Worm (Caenorhabditis elegans) whole organism, L4 larva: ENCODE results near the gene C35A5.8.

Source experiments
- D1046.2 ChIP-seq: fragments of 200-800 bp; sonication (Bioruptor generic); IDR thresholded peaks from 2 replicates; pipeline ENCODE4 v1.3.6; 2022; ENCODE audit warnings: missing genetic modification characterization, missing compliant biosample characterization
- F10B5.3 ChIP-seq: sonication (generic microtip); optimal IDR thresholded peaks from 2 replicates; lab custom pipeline; 2016; ENCODE audit warnings: mild to moderate bottlenecking, missing genetic modification characterization, missing compliant biosample characterization
- F37D6.2 ChIP-seq: sonication (generic microtip); optimal IDR thresholded peaks from 2 replicates; lab custom pipeline; 2016; ENCODE audit warnings: mild to moderate bottlenecking, missing genetic modification characterization, missing compliant biosample characterization
- R02D3.7 ChIP-seq: fragments of 150-350 bp; sonication (generic microtip); optimal IDR thresholded peaks from 3 replicates; lab custom pipeline; 2014; ENCODE audit warnings: missing biosample characterization, missing genetic modification characterization
- T26A8.4 ChIP-seq: fragments of 200-800 bp; sonication (Bioruptor generic); IDR thresholded peaks from 2 replicates; pipeline ENCODE4 v1.3.6; 2022; ENCODE audit warnings: missing genetic modification characterization, missing compliant biosample characterization
- Y48G9A.11 ChIP-seq: fragments of 200-800 bp; sonication (Bioruptor generic); IDR thresholded peaks from 2 replicates; pipeline ENCODE4 v1.3.6; 2022; ENCODE audit warnings: missing genetic modification reagents, missing genetic modification characterization, missing compliant biosample characterization
- Y5F2A.4 ChIP-seq: fragments of 200-800 bp; sonication (Bioruptor generic); optimal IDR thresholded peaks from 2 replicates; lab custom pipeline; 2018; ENCODE audit warnings: mild to moderate bottlenecking, missing genetic modification characterization, missing compliant biosample characterization
- ZK546.5 ChIP-seq, 2 experiments: sonication (generic microtip); optimal IDR thresholded peaks; 2 replicates each; lab custom pipeline; 2017; ENCODE audit warnings: missing biosample characterization in 2 of 2, missing genetic modification characterization in 2 of 2
- aly-2 ChIP-seq: sonication (generic microtip); optimal IDR thresholded peaks from 2 replicates; lab custom pipeline; 2018; ENCODE audit warnings: missing biosample characterization, missing genetic modification characterization
- ama-1 ChIP-seq: fragments of 150-350 bp; optimal IDR thresholded peaks from 2 replicates; lab custom pipeline; 2014; ENCODE audit warnings: inconsistent platforms, mixed read lengths
- arid-1 ChIP-seq: fragments of 200-800 bp; sonication (Bioruptor generic); conservative IDR thresholded peaks from 2 replicates; pipeline ENCODE4 v1.3.6; 2022; ENCODE audit warnings: missing genetic modification reagents, missing genetic modification characterization, missing compliant biosample characterization
- ceh-20 ChIP-seq: fragments of 200-800 bp; sonication (Bioruptor generic); IDR thresholded peaks from 2 replicates; pipeline ENCODE4 v1.3.6; 2022; ENCODE audit warnings: missing genetic modification reagents, missing genetic modification characterization, missing compliant biosample characterization
- ceh-44 ChIP-seq: fragments of 200-800 bp; sonication (Bioruptor generic); IDR thresholded peaks from 2 replicates; pipeline ENCODE4 v1.3.6; 2022; ENCODE audit warnings: missing genetic modification reagents, missing genetic modification characterization, missing compliant biosample characterization
- ceh-62 ChIP-seq: sonication (generic microtip); optimal IDR thresholded peaks from 2 replicates; lab custom pipeline; 2017; ENCODE audit warnings: missing biosample characterization, missing genetic modification characterization
- cey-2 ChIP-seq: sonication (generic microtip); optimal IDR thresholded peaks from 3 replicates; lab custom pipeline; 2017; ENCODE audit warnings: missing genetic modification characterization, mild to moderate bottlenecking, missing compliant biosample characterization, antibody characterized with exemption, borderline replicate concordance; ENCODE audit not compliant: insufficient read depth
- daf-8 ChIP-seq: fragments of 200-800 bp; sonication (Bioruptor generic); IDR thresholded peaks from 2 replicates; pipeline ENCODE4 v1.3.6; 2022; ENCODE audit warnings: missing genetic modification characterization, missing compliant biosample characterization
- dmd-6 ChIP-seq: fragments of 200-800 bp; sonication (Bioruptor generic); IDR thresholded peaks from 2 replicates; pipeline ENCODE4 v1.3.6; 2022; ENCODE audit warnings: missing genetic modification reagents, missing genetic modification characterization, missing compliant biosample characterization
- dmd-8 ChIP-seq: fragments of 200-800 bp; sonication (Bioruptor generic); IDR thresholded peaks from 2 replicates; pipeline ENCODE4 v1.3.6; 2022; ENCODE audit warnings: missing genetic modification characterization, missing compliant biosample characterization
- duxl-1 ChIP-seq: sonication (generic microtip); optimal IDR thresholded peaks from 2 replicates; lab custom pipeline; 2016; ENCODE audit warnings: mild to moderate bottlenecking, missing genetic modification characterization, moderate library complexity, missing compliant biosample characterization; ENCODE audit not compliant: poor library complexity
- dve-1 ChIP-seq: sonication (generic microtip); optimal IDR thresholded peaks from 2 replicates; lab custom pipeline; 2017; ENCODE audit warnings: antibody characterized with exemption, mild to moderate bottlenecking, missing genetic modification characterization, missing compliant biosample characterization; ENCODE audit not compliant: insufficient read depth
- egl-43 ChIP-seq: fragments of 200-800 bp; sonication (Bioruptor generic); IDR thresholded peaks from 2 replicates; pipeline ENCODE4 v1.3.6; 2022; ENCODE audit warnings: missing genetic modification reagents, missing genetic modification characterization, missing compliant biosample characterization
- gei-8 ChIP-seq: fragments of 200-800 bp; sonication (Bioruptor generic); optimal IDR thresholded peaks from 2 replicates; lab custom pipeline; 2018; ENCODE audit warnings: mild to moderate bottlenecking, missing genetic modification characterization, missing compliant biosample characterization
- hif-1 ChIP-seq, 2 experiments: sonication (generic microtip); optimal IDR thresholded peaks; 2 replicates each; lab custom pipeline; 2016 to 2017; ENCODE audit warnings: missing compliant biosample characterization in 2 of 2, missing genetic modification characterization in 2 of 2, missing genetic modification reagents in 2 of 2, missing genotype in 2 of 2, mild to moderate bottlenecking in 1 of 2
- hlh-11 ChIP-seq: fragments of 200-800 bp; sonication (Bioruptor generic); optimal IDR thresholded peaks from 2 replicates; lab custom pipeline; 2018; ENCODE audit warnings: mild to moderate bottlenecking, missing genetic modification characterization, missing compliant biosample characterization
- hlh-30 ChIP-seq: sonication (generic microtip); optimal IDR thresholded peaks from 2 replicates; lab custom pipeline; 2017; ENCODE audit warnings: antibody characterized with exemption, mild to moderate bottlenecking, missing genetic modification characterization, missing compliant biosample characterization; ENCODE audit not compliant: insufficient read depth
- hmg-1.1 ChIP-seq: fragments of 200-800 bp; sonication (Bioruptor generic); IDR thresholded peaks from 2 replicates; pipeline ENCODE4 v1.3.6; 2022; ENCODE audit warnings: missing genetic modification reagents, missing genetic modification characterization, missing compliant biosample characterization
- lin-1 ChIP-seq: fragments of 200-800 bp; sonication (Bioruptor generic); IDR thresholded peaks from 2 replicates; pipeline ENCODE4 v1.3.6; 2022; ENCODE audit warnings: missing genetic modification reagents, missing genetic modification characterization, missing compliant biosample characterization
- lin-29 ChIP-seq: fragments of 200-800 bp; sonication (Bioruptor generic); IDR thresholded peaks from 2 replicates; pipeline ENCODE4 v1.3.6; 2022; ENCODE audit warnings: missing genetic modification reagents, missing genetic modification characterization, missing compliant biosample characterization
- lir-3 ChIP-seq: sonication (generic microtip); optimal IDR thresholded peaks from 2 replicates; lab custom pipeline; 2016; ENCODE audit warnings: mild to moderate bottlenecking, missing genetic modification characterization, missing compliant biosample characterization
- madf-9 ChIP-seq: fragments of 200-800 bp; sonication (Bioruptor generic); conservative IDR thresholded peaks from 2 replicates; pipeline ENCODE4 v1.3.6; 2022; ENCODE audit warnings: missing genetic modification reagents, missing genetic modification characterization, missing compliant biosample characterization
- mdl-1 ChIP-seq, 2 experiments: fragments of 150-350 bp in 1 of 2; sonication (generic microtip) in 1 of 2; optimal IDR thresholded peaks; 2 replicates each; lab custom pipeline; 2014 to 2017; ENCODE audit warnings: missing biosample characterization in 2 of 2, missing genetic modification characterization in 2 of 2
- mdt-29 ChIP-seq: fragments of 200-800 bp; sonication (Bioruptor generic); IDR thresholded peaks from 2 replicates; pipeline ENCODE4 v1.3.6; 2022; ENCODE audit warnings: missing genetic modification reagents, missing genetic modification characterization, missing compliant biosample characterization
- mxl-2 ChIP-seq: fragments of 200-800 bp; sonication (Bioruptor generic); conservative IDR thresholded peaks from 2 replicates; pipeline ENCODE4 v1.3.6; 2022; ENCODE audit warnings: missing genetic modification reagents, missing genetic modification characterization, missing compliant biosample characterization
- nhr-10 ChIP-seq: fragments of 150-350 bp; optimal IDR thresholded peaks from 2 replicates; lab custom pipeline; 2014; ENCODE audit warnings: missing biosample characterization, missing genetic modification characterization
- nhr-11 ChIP-seq: fragments of 150-350 bp; optimal IDR thresholded peaks from 2 replicates; lab custom pipeline; 2014; ENCODE audit warnings: missing biosample characterization, missing genetic modification characterization
- nhr-111 ChIP-seq: fragments of 200-800 bp; sonication (Bioruptor generic); optimal IDR thresholded peaks from 2 replicates; lab custom pipeline; 2018; ENCODE audit warnings: mild to moderate bottlenecking, missing genetic modification characterization, missing compliant biosample characterization
- nhr-28 ChIP-seq: fragments of 150-350 bp; optimal IDR thresholded peaks from 2 replicates; lab custom pipeline; 2014; ENCODE audit warnings: missing biosample characterization, missing genetic modification characterization
- nhr-48 ChIP-seq: sonication (generic microtip); optimal IDR thresholded peaks from 2 replicates; lab custom pipeline; 2016; ENCODE audit warnings: mild to moderate bottlenecking, missing genetic modification characterization, missing compliant biosample characterization
- nhr-77 ChIP-seq: fragments of 150-350 bp; optimal IDR thresholded peaks from 2 replicates; lab custom pipeline; 2014; ENCODE audit warnings: missing biosample characterization, missing genetic modification characterization
- pha-4 ChIP-seq, 2 experiments: fragments of 150-350 bp in 1 of 2; fragments of 200-800 bp in 1 of 2; sonication (Bioruptor generic) in 1 of 2; IDR thresholded peaks in 1 of 2; optimal IDR thresholded peaks in 1 of 2; 2 replicates each; pipeline versions ENCODE4 v1.3.6 to Lab custom; 2014 to 2022; ENCODE audit warnings: missing genetic modification characterization in 2 of 2, missing genetic modification reagents in 2 of 2, missing biosample characterization in 1 of 2, missing compliant biosample characterization in 1 of 2
- php-3 ChIP-seq: fragments of 200-800 bp; sonication (Bioruptor generic); IDR thresholded peaks from 2 replicates; pipeline ENCODE4 v1.3.6; 2022; ENCODE audit warnings: missing genetic modification reagents, missing genetic modification characterization, missing compliant biosample characterization
- pqm-1 ChIP-seq: sonication (generic microtip); optimal IDR thresholded peaks from 2 replicates; lab custom pipeline; 2017; ENCODE audit warnings: missing biosample characterization, missing genetic modification characterization
- spr-1 ChIP-seq: sonication (generic microtip); optimal IDR thresholded peaks from 2 replicates; lab custom pipeline; 2016; ENCODE audit warnings: mild to moderate bottlenecking, missing genetic modification characterization, missing compliant biosample characterization
- spr-3 ChIP-seq: fragments of 200-800 bp; sonication (Bioruptor generic); optimal IDR thresholded peaks from 2 replicates; lab custom pipeline; 2018; ENCODE audit warnings: mild to moderate bottlenecking, missing genetic modification characterization, missing compliant biosample characterization
- tra-1 ChIP-seq: fragments of 200-800 bp; sonication (Bioruptor generic); IDR thresholded peaks from 2 replicates; pipeline ENCODE4 v1.3.6; 2022; ENCODE audit warnings: missing genetic modification reagents, missing genetic modification characterization, missing compliant biosample characterization
- unc-39 ChIP-seq: sonication (generic microtip); optimal IDR thresholded peaks from 2 replicates; lab custom pipeline; 2017; ENCODE audit warnings: missing biosample characterization, missing genetic modification characterization
- zip-11 ChIP-seq: fragments of 200-800 bp; sonication (Bioruptor generic); IDR thresholded peaks from 2 replicates; pipeline ENCODE4 v1.3.6; 2022; ENCODE audit warnings: missing genetic modification characterization, missing compliant biosample characterization

Gene C35A5.8

ce11 chrV:10536808-10537207 lies 11.1 kb upstream of the C35A5.8 start (continued):
- TF ChIP-seq F10B5.3 (peak; percentile 66), mdl-1 (tag; optimal IDR thresholded peaks at IDR 0.05; lab: Kevin White, UChicago) (peak in 1 of 2 experiments; percentile 90), F37D6.2 (peak; percentile 85), unc-39 (tag; lab: Kevin White, UChicago) (no peak), daf-8 (no peak), lin-1 (GFP tag; lab: Robert Waterston, UW) (0 out of 2 replicates have a peak, but pooled peaks have one; percentile 29), mdt-29 (GFP tag; lab: Robert Waterston, UW) (no peak), ceh-44 (GFP tag; lab: Robert Waterston, UW) (no peak), zip-11 (GFP tag; lab: Robert Waterston, UW) (no peak), dmd-8 (GFP tag; lab: Robert Waterston, UW) (no peak), pha-4 (GFP tag; IDR thresholded peaks at IDR 0.05; lab: Robert Waterston, UW) (peak; percentile 63; the same call in 1 of the 2 replicates), pha-4 (tag; optimal IDR thresholded peaks at IDR 0.05; lab: Kevin White, UChicago) (peak; percentile 92), R02D3.7 (tag; lab: Kevin White, UChicago) (no peak), ZK546.5 (tag; optimal IDR thresholded peaks at IDR 0.05; lab: Kevin White, UChicago) (peak in 1 of 2 experiments; percentile 3), spr-3 (GFP tag; lab: Kevin White, UChicago) (peak; percentile 62), ama-1 (peak; percentile 83), php-3 (GFP tag; lab: Robert Waterston, UW) (peak; percentile 33; the same call in 1 of the 2 replicates), Y5F2A.4 (GFP tag; lab: Kevin White, UChicago) (no peak), aly-2 (tag; lab: Kevin White, UChicago) (no peak), D1046.2 (GFP tag; lab: Robert Waterston, UW) (peak; percentile 31; the same call in 1 of the 2 replicates), nhr-48 (tag; lab: Kevin White, UChicago) (peak; percentile 83), madf-9 (GFP tag; lab: Robert Waterston, UW) (no peak; the same call in 1 of the 2 replicates)

- TF ChIP-seq lir-3 (tag; lab: Kevin White, UChicago), result no peak
- TF ChIP-seq cey-2, result no peak
- no peak for TF ChIP-seq nhr-11
- peak; percentile 35 for TF ChIP-seq hlh-11 (tag; lab: Kevin White, UChicago)
- TF ChIP-seq pqm-1, result no peak
- no peak for TF ChIP-seq T26A8.4 (GFP tag; lab: Robert Waterston, UW)
- TF ChIP-seq duxl-1, result no peak
- no peak for TF ChIP-seq gei-8 (GFP tag; lab: Kevin White, UChicago)
- peak; percentile 20; the same call in 1 of the 2 replicates for TF ChIP-seq ceh-20
- no peak for TF ChIP-seq egl-43
- TF ChIP-seq ZK546.5 (tag; optimal IDR thresholded peaks at IDR 0.05; lab: Kevin White, UChicago), result no peak
- TF ChIP-seq mxl-2 (GFP tag; lab: Robert Waterston, UW), result no peak
- no peak for TF ChIP-seq arid-1
- peak in 1 of 2 experiments; percentile 63 for TF ChIP-seq hif-1 (tag; optimal IDR thresholded peaks at IDR 0.05; lab: Kevin White, UChicago)
- TF ChIP-seq ama-1, result peak; percentile 18
- no peak for TF ChIP-seq aly-2 (tag; lab: Kevin White, UChicago)
- no peak for TF ChIP-seq ceh-62 (tag; lab: Kevin White, UChicago)
- no peak for TF ChIP-seq mdl-1 (tag; optimal IDR thresholded peaks at IDR 0.05; lab: Kevin White, UChicago)
- peak; percentile 30 for TF ChIP-seq dve-1 (tag; lab: Kevin White, UChicago)
- peak; percentile 54 for TF ChIP-seq nhr-77 (tag; lab: Kevin White, UChicago)
- no peak for TF ChIP-seq tra-1 (GFP tag; lab: Robert Waterston, UW)
- no peak for TF ChIP-seq daf-8
- TF ChIP-seq nhr-111, result no peak
- TF ChIP-seq nhr-28 (tag; lab: Kevin White, UChicago), result peak; percentile 64
- TF ChIP-seq dmd-6 (GFP tag; lab: Robert Waterston, UW), result peak; percentile 46
- TF ChIP-seq spr-1, result no peak
- TF ChIP-seq hmg-1.1 (GFP tag; lab: Robert Waterston, UW), result no peak
- TF ChIP-seq hlh-30 (tag; lab: Kevin White, UChicago), result peak; percentile 82
- TF ChIP-seq nhr-10 (tag; lab: Kevin White, UChicago), result no peak
- no peak for TF ChIP-seq Y48G9A.11 (GFP tag; lab: Robert Waterston, UW)
- TF ChIP-seq lin-29 (GFP tag; lab: Robert Waterston, UW), result no peak
Observed at ce11 chrV:10536095-10536691, 10.5 kb upstream of the C35A5.8 start, which contains the start of gene ppm-1.A. Gene ppm-1.A, minus strand, starts transcription at chrV:10536388.
